Fruit fly (Drosophila melanogaster) whole organism, embryonic: Measurements from ENCODE around the gene SrpRbeta.
A peak's percentile ranks its signal among the peaks of the same experiment; 100 is the strongest.

Experiments used
- Abd-B ChIP-seq: fragments of 200-800 bp; sonication (Bioruptor generic); optimal IDR thresholded peaks from 2 replicates; lab custom pipeline; 2018; ENCODE audit warnings: missing biosample characterization, mild to moderate bottlenecking, missing genetic modification characterization, moderate library complexity
- Antp ChIP-seq: fragments of 200-800 bp; sonication (Bioruptor generic); optimal IDR thresholded peaks from 3 replicates; lab custom pipeline; 2016; ENCODE audit warnings: missing biosample characterization, missing genetic modification characterization
- CG1024 ChIP-seq: fragments of 200-800 bp; sonication (Bioruptor generic); IDR thresholded peaks from 2 replicates; pipeline ENCODE4 v1.3.6; 2022; ENCODE audit warnings: missing biosample characterization, missing genetic modification characterization
- CG11398 ChIP-seq: fragments of 200-800 bp; sonication (Bioruptor generic); optimal IDR thresholded peaks from 2 replicates; lab custom pipeline; 2016; ENCODE audit warnings: missing biosample characterization, missing genetic modification characterization
- CG12299 ChIP-seq: fragments of 200-800 bp; sonication (Bioruptor generic); optimal IDR thresholded peaks from 2 replicates; lab custom pipeline; 2018; ENCODE audit warnings: missing biosample characterization, mild to moderate bottlenecking, missing genetic modification characterization
- CG1233 ChIP-seq: fragments of 200-800 bp; sonication (Bioruptor generic); optimal IDR thresholded peaks from 4 replicates; lab custom pipeline; 2018; ENCODE audit warnings: missing biosample characterization, mild to moderate bottlenecking, missing genetic modification characterization
- CG13894 ChIP-seq: fragments of 200-800 bp; sonication (Bioruptor generic); optimal IDR thresholded peaks from 3 replicates; lab custom pipeline; 2018; ENCODE audit warnings: missing biosample characterization, mild to moderate bottlenecking, missing genetic modification characterization, moderate library complexity
- CG14710 ChIP-seq: fragments of 200-800 bp; sonication (Bioruptor generic); optimal IDR thresholded peaks from 3 replicates; lab custom pipeline; 2019; ENCODE audit warnings: missing biosample characterization, mild to moderate bottlenecking, missing genetic modification characterization, moderate library complexity
- CG15269 ChIP-seq: fragments of 200-800 bp; sonication (Bioruptor generic); optimal IDR thresholded peaks from 2 replicates; lab custom pipeline; 2018; ENCODE audit warnings: missing biosample characterization, mild to moderate bottlenecking, missing genetic modification characterization, moderate library complexity
- CG17802 ChIP-seq: fragments of 200-800 bp; sonication (Bioruptor generic); optimal IDR thresholded peaks from 2 replicates; lab custom pipeline; 2018; ENCODE audit warnings: missing biosample characterization, mild to moderate bottlenecking, missing genetic modification characterization, moderate library complexity
- CG17912 ChIP-seq: fragments of 200-800 bp; sonication (Bioruptor generic); optimal IDR thresholded peaks from 2 replicates; lab custom pipeline; 2018; ENCODE audit warnings: missing biosample characterization, mild to moderate bottlenecking, missing genetic modification characterization
- CG18262 ChIP-seq: fragments of 200-800 bp; optimal IDR thresholded peaks from 3 replicates; lab custom pipeline; 2019; ENCODE audit warnings: missing biosample characterization, mild to moderate bottlenecking, missing genetic modification characterization, moderate library complexity
- CG18619 ChIP-seq: fragments of 200-800 bp; sonication (Bioruptor generic); optimal IDR thresholded peaks from 3 replicates; lab custom pipeline; 2017; ENCODE audit warnings: missing biosample characterization, mild to moderate bottlenecking, missing genetic modification characterization
- CG7963 ChIP-seq: fragments of 200-800 bp; sonication (Bioruptor generic); IDR thresholded peaks from 3 replicates; pipeline ENCODE4 v1.3.6; 2022; ENCODE audit warnings: missing biosample characterization, missing genetic modification characterization; ENCODE audit not compliant: partially characterized antibody
- CG8388 ChIP-seq: fragments of 200-800 bp; sonication (Bioruptor generic); optimal IDR thresholded peaks from 2 replicates; lab custom pipeline; 2019; ENCODE audit warnings: missing biosample characterization, mild to moderate bottlenecking, missing genetic modification characterization, moderate library complexity
- CG8924 ChIP-seq: fragments of 200-800 bp; optimal IDR thresholded peaks from 3 replicates; lab custom pipeline; 2019; ENCODE audit warnings: missing biosample characterization, mild to moderate bottlenecking, missing genetic modification characterization, moderate library complexity
- CG8944 ChIP-seq: fragments of 200-800 bp; sonication (Bioruptor generic); optimal IDR thresholded peaks from 3 replicates; lab custom pipeline; 2016; ENCODE audit warnings: missing biosample characterization, missing genetic modification characterization
- CG9437 ChIP-seq: fragments of 200-800 bp; sonication (Bioruptor generic); optimal IDR thresholded peaks from 2 replicates; lab custom pipeline; 2018; ENCODE audit warnings: missing biosample characterization, mild to moderate bottlenecking, missing genetic modification characterization
- CG9609 ChIP-seq: fragments of 200-800 bp; sonication (Bioruptor generic); optimal IDR thresholded peaks from 3 replicates; lab custom pipeline; 2016; ENCODE audit warnings: missing biosample characterization, missing genetic modification characterization
- CG9797 ChIP-seq: fragments of 200-800 bp; sonication (Bioruptor generic); optimal IDR thresholded peaks from 3 replicates; lab custom pipeline; 2018; ENCODE audit warnings: missing biosample characterization, mild to moderate bottlenecking, missing genetic modification characterization
- D ChIP-seq, 2 experiments: fragments of 200-800 bp in 1 of 2; fragments of >200 bp in 1 of 2; sonication (Bioruptor generic) in 1 of 2; optimal IDR thresholded peaks; 2 replicates in 1 of 2; 3 replicates in 1 of 2; lab custom pipeline; 2017; ENCODE audit warnings: mild to moderate bottlenecking in 1 of 2, missing biosample characterization in 1 of 2, missing genetic modification characterization in 1 of 2, missing genetic modification reagents in 1 of 2
- D19B ChIP-seq: fragments of 200-800 bp; sonication (Bioruptor generic); optimal IDR thresholded peaks from 2 replicates; lab custom pipeline; 2017; ENCODE audit warnings: missing biosample characterization, mild to moderate bottlenecking, missing genetic modification characterization
- Doc2 ChIP-seq: fragments of 200-800 bp; sonication (Bioruptor generic); IDR thresholded peaks from 2 replicates; pipeline ENCODE4 v1.3.6; 2022; ENCODE audit warnings: missing biosample characterization, missing genetic modification characterization
- Eip74EF ChIP-seq, 2 experiments: fragments of 200-800 bp in 1 of 2; fragments of >200 bp in 1 of 2; sonication (Bioruptor generic) in 1 of 2; optimal IDR thresholded peaks; 2 replicates each; lab custom pipeline; 2017 to 2019; ENCODE audit warnings: missing biosample characterization in 2 of 2, missing genetic modification characterization in 2 of 2, mild to moderate bottlenecking in 1 of 2, moderate library complexity in 1 of 2
- Gug ChIP-seq: fragments of 200-800 bp; sonication (Bioruptor generic); IDR thresholded peaks from 4 replicates; pipeline ENCODE4 v1.3.6; 2022; ENCODE audit warnings: missing biosample characterization, missing genetic modification characterization
- Hand ChIP-seq: fragments of 200-800 bp; sonication (Bioruptor generic); optimal IDR thresholded peaks from 2 replicates; lab custom pipeline; 2017; ENCODE audit warnings: mild to moderate bottlenecking, missing biosample characterization, missing genetic modification reagents, missing genetic modification characterization
- Opbp ChIP-seq: fragments of 200-800 bp; sonication (Bioruptor generic); IDR thresholded peaks from 3 replicates; pipeline ENCODE4 v1.3.6; 2022; ENCODE audit warnings: missing biosample characterization, missing genetic modification characterization; ENCODE audit not compliant: partially characterized antibody
- Optix ChIP-seq: fragments of 200-800 bp; sonication (Bioruptor generic); IDR thresholded peaks from 3 replicates; pipeline ENCODE4 v1.3.6; 2022; ENCODE audit warnings: missing biosample characterization, missing genetic modification characterization
- Scr ChIP-seq: fragments of 200-800 bp; sonication (Bioruptor generic); IDR thresholded peaks from 2 replicates; pipeline ENCODE4 v1.3.6; 2022; ENCODE audit warnings: missing biosample characterization, missing genetic modification characterization; ENCODE audit not compliant: partially characterized antibody
- Stat92E ChIP-seq, 3 experiments: fragments of >200 bp in 2 of 3; fragments of 200-800 bp in 1 of 3; sonication (Bioruptor generic) in 1 of 3; optimal IDR thresholded peaks; 2 replicates each; lab custom pipeline; 2017 to 2019; ENCODE audit warnings: missing biosample characterization in 3 of 3, missing genetic modification characterization in 3 of 3, mild to moderate bottlenecking in 1 of 3, moderate library complexity in 1 of 3
- croc ChIP-seq: fragments of 200-800 bp; sonication (Bioruptor generic); conservative IDR thresholded peaks from 3 replicates; pipeline ENCODE4 v1.3.6; 2022; ENCODE audit warnings: missing biosample characterization, missing genetic modification characterization
- cwo ChIP-seq: fragments of 200-800 bp; sonication (Bioruptor generic); optimal IDR thresholded peaks from 3 replicates; lab custom pipeline; 2017; ENCODE audit warnings: missing biosample characterization, missing genetic modification characterization, mild to moderate bottlenecking, moderate library complexity, missing genetic modification reagents
- fd102C ChIP-seq: fragments of 200-800 bp; sonication (Bioruptor generic); optimal IDR thresholded peaks from 2 replicates; lab custom pipeline; 2018; ENCODE audit warnings: missing biosample characterization, mild to moderate bottlenecking, missing genetic modification characterization, moderate library complexity
- gce ChIP-seq: fragments of 200-800 bp; sonication (Bioruptor generic); IDR thresholded peaks from 3 replicates; pipeline ENCODE4 v1.3.6; 2022; ENCODE audit warnings: missing biosample characterization, missing genetic modification characterization
- h ChIP-seq: fragments of >200 bp; optimal IDR thresholded peaks from 2 replicates; lab custom pipeline; 2017
- jing ChIP-seq: fragments of 200-800 bp; sonication (Bioruptor generic); optimal IDR thresholded peaks from 2 replicates; lab custom pipeline; 2018; ENCODE audit warnings: missing biosample characterization, mild to moderate bottlenecking, missing genetic modification characterization
- mam ChIP-seq: fragments of 200-800 bp; sonication (Bioruptor generic); optimal IDR thresholded peaks from 3 replicates; lab custom pipeline; 2016; ENCODE audit warnings: missing biosample characterization, missing genetic modification characterization
- nerfin-2 ChIP-seq: fragments of 200-800 bp; sonication (Bioruptor generic); IDR thresholded peaks from 2 replicates; pipeline ENCODE4 v1.3.6; 2022; ENCODE audit warnings: missing biosample characterization, missing genetic modification characterization; ENCODE audit not compliant: partially characterized antibody
- pzg ChIP-seq: fragments of 200-800 bp; sonication (Bioruptor generic); optimal IDR thresholded peaks from 3 replicates; lab custom pipeline; 2018; ENCODE audit warnings: missing biosample characterization, mild to moderate bottlenecking, missing genetic modification characterization, moderate library complexity
- salm ChIP-seq: fragments of 200-800 bp; sonication (Bioruptor generic); optimal IDR thresholded peaks from 2 replicates; lab custom pipeline; 2018; ENCODE audit warnings: missing biosample characterization, mild to moderate bottlenecking, missing genetic modification characterization
- slp2 ChIP-seq: fragments of 200-800 bp; sonication (Bioruptor generic); optimal IDR thresholded peaks from 2 replicates; lab custom pipeline; 2016; ENCODE audit warnings: missing biosample characterization, missing genetic modification characterization
- sob ChIP-seq: fragments of 200-800 bp; sonication (Bioruptor generic); IDR thresholded peaks from 2 replicates; pipeline ENCODE4 v1.3.6; 2022; ENCODE audit warnings: missing biosample characterization, missing genetic modification characterization
- ssp ChIP-seq: fragments of 200-800 bp; sonication (Bioruptor generic); IDR thresholded peaks from 2 replicates; pipeline ENCODE4 v1.3.6; 2022; ENCODE audit warnings: missing biosample characterization, missing genetic modification characterization
- sug ChIP-seq: fragments of 200-800 bp; optimal IDR thresholded peaks from 2 replicates; lab custom pipeline; 2019; ENCODE audit warnings: missing biosample characterization, mild to moderate bottlenecking, missing genetic modification characterization, moderate library complexity
- ttk ChIP-seq: fragments of 200-800 bp; sonication (Bioruptor generic); IDR thresholded peaks from 2 replicates; pipeline ENCODE4 v2.1.2; 2022; ENCODE audit warnings: missing biosample characterization, missing genetic modification characterization
- usp ChIP-seq: fragments of >200 bp; optimal IDR thresholded peaks from 2 replicates; lab custom pipeline; 2017; ENCODE audit warnings: missing biosample characterization, missing genetic modification characterization
- vvl ChIP-seq: fragments of 200-800 bp; sonication (Bioruptor generic); IDR thresholded peaks from 2 replicates; pipeline ENCODE4 v1.3.6; 2022; ENCODE audit warnings: missing biosample characterization, missing genetic modification characterization

SrpRbeta gene

DNA sequence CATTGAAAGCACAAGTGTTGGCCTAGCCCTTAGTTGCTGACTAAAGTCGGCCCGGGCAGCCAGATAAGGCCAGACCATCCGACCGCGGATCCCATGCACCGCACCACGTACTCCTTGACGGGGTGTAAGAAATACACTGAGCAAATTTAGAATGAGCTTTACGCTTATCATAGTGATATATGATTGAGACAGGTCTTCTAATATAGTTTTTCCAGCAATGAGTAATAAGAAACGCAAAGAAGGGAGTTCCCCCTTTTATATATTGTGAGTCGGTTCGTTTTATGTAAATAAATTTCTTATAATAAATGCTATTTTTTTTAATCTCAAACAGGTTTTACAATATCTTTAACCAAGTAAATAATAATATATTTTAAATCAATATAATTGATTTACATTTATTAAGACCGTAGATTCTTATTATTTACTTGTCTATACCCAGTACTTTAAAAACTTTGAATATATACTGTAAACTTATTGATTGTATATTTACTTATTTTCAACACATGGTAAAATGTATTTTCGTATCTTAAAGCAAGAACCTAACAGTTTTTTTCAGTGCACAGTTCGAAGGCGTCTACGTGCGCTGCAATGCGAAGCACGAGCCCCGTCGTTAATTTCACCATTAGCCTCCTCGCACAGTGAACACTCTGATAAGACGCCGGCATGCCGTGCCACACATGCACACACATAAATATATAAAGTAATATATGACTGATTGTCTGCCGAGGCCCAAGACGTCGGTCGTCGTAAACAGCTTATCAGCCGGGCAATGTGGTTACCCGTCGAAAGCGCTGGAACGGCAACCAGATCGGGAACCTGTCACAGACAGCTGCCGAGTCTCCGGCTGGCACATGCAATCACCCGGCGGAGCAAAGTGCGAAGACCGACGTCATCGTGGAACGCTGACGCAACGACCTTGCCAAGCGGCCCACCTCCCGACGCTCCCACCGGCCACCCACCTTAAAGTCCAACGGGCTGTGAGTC lies 27.8 kb downstream of the SrpRbeta start (continued):
- TF ChIP-seq salm (tag; lab: Kevin White, UChicago) (peak; percentile 33), vvl (GFP tag; lab: Robert Waterston, UW) (no peak), CG9797 (no peak), Optix (GFP tag; lab: Robert Waterston, UW) (0 out of 3 replicates have a peak, but pooled peaks have one; percentile 24), CG17802 (tag; lab: Kevin White, UChicago) (no peak), CG12299 (no peak), Doc2 (GFP tag; lab: Robert Waterston, UW) (no peak), Gug (GFP tag; lab: Robert Waterston, UW) (peak; percentile 23; the same call in 1 of the 4 replicates), D (optimal IDR thresholded peaks at IDR 0.05; lab: Kevin White, UChicago) (no peak), D (GFP tag; optimal IDR thresholded peaks at IDR 0.05; lab: Kevin White, UChicago) (peak; percentile 38), jing (GFP tag; lab: Kevin White, UChicago) (no peak), nerfin-2 (GFP tag; lab: Robert Waterston, UW) (no peak), CG1233 (GFP tag; lab: Kevin White, UChicago) (peak; percentile 39), CG18619 (peak; percentile 82), CG9609 (GFP tag; lab: Kevin White, UChicago) (no peak), sug (tag; lab: Kevin White, UChicago) (peak; percentile 80), Hand (GFP tag; lab: Kevin White, UChicago) (no peak), ttk (GFP tag; lab: Robert Waterston, UW) (peak; percentile 10; the same call in 1 of the 2 replicates), CG13894 (tag; lab: Kevin White, UChicago) (peak; percentile 22), pzg (GFP tag; lab: Kevin White, UChicago) (no peak), CG7963 (GFP tag; lab: Robert Waterston, UW) (no peak), Eip74EF (GFP tag; optimal IDR thresholded peaks at IDR 0.05; lab: Kevin White, UChicago) (no peak), D19B (GFP tag; lab: Kevin White, UChicago) (peak; percentile 1), ssp (GFP tag; lab: Robert Waterston, UW) (no peak), CG14710 (tag; lab: Kevin White, UChicago) (peak; percentile 41), usp (GFP tag; lab: Kevin White, UChicago) (no peak), CG8944 (no peak), gce (0 out of 3 replicates have a peak, but pooled peaks have one; percentile 5), cwo (peak; percentile 93), h (no peak), CG8388 (GFP tag; lab: Kevin White, UChicago) (peak; percentile 31), mam (no peak), CG18262 (tag; lab: Kevin White, UChicago) (peak; percentile 84), CG9437 (GFP tag; lab: Kevin White, UChicago) (peak; percentile 76), CG15269 (tag; lab: Kevin White, UChicago) (peak; percentile 53), CG11398 (GFP tag; lab: Kevin White, UChicago) (no peak), CG8924 (tag; lab: Kevin White, UChicago) (peak; percentile 81), Opbp (GFP tag; lab: Robert Waterston, UW) (no peak), Scr (GFP tag; lab: Robert Waterston, UW) (no peak), sob (GFP tag; lab: Robert Waterston, UW) (no peak), CG1024 (GFP tag; lab: Robert Waterston, UW) (no peak), slp2 (GFP tag; lab: Kevin White, UChicago) (no peak), croc (GFP tag; lab: Robert Waterston, UW) (no peak; the same call in 2 of the 3 replicates), fd102C (GFP tag; lab: Kevin White, UChicago) (no peak), CG17912 (GFP tag; lab: Kevin White, UChicago) (no peak), Abd-B (peak; percentile 30), Antp (GFP tag; lab: Kevin White, UChicago) (no peak), Stat92E (GFP tag; optimal IDR thresholded peaks at IDR 0.05; lab: Kevin White, UChicago) (no peak)
